Fruit fly (Drosophila melanogaster) whole organism, pupa: ENCODE measurements around the gene RAF2.

Experiments used
- CG10348 ChIP-seq: fragments of 200-800 bp; sonication (Bioruptor generic); IDR thresholded peaks from 2 replicates; pipeline ENCODE4 v1.3.6; 2022; ENCODE audit warnings: missing biosample characterization, missing genetic modification characterization
- CG12605 ChIP-seq: fragments of 200-800 bp; sonication (Bioruptor generic); IDR thresholded peaks from 2 replicates; pipeline ENCODE4 v1.3.6; 2022; ENCODE audit warnings: missing biosample characterization, missing genetic modification characterization
- CG13204 ChIP-seq: fragments of 200-800 bp; sonication (Bioruptor generic); optimal IDR thresholded peaks from 2 replicates; lab custom pipeline; 2018; ENCODE audit warnings: missing biosample characterization, mild to moderate bottlenecking, missing genetic modification characterization, moderate library complexity
- CG14655 ChIP-seq: fragments of 200-800 bp; sonication (Bioruptor generic); optimal IDR thresholded peaks from 3 replicates; lab custom pipeline; 2017; ENCODE audit warnings: mild to moderate bottlenecking, missing biosample characterization, missing genetic modification reagents, missing genetic modification characterization
- CG15710 ChIP-seq: fragments of 200-800 bp; sonication (Bioruptor generic); optimal IDR thresholded peaks from 2 replicates; lab custom pipeline; 2018; ENCODE audit warnings: missing biosample characterization, mild to moderate bottlenecking, missing genetic modification characterization, moderate library complexity
- CG17806 ChIP-seq: fragments of 200-800 bp; sonication (Bioruptor generic); optimal IDR thresholded peaks from 2 replicates; lab custom pipeline; 2018; ENCODE audit warnings: missing biosample characterization, mild to moderate bottlenecking, missing genetic modification characterization, moderate library complexity
- CG32121 ChIP-seq: fragments of 200-800 bp; sonication (Bioruptor generic); IDR thresholded peaks from 2 replicates; pipeline ENCODE4 v1.3.6; 2022; ENCODE audit warnings: missing biosample characterization, missing genetic modification characterization
- CG34367 ChIP-seq: fragments of 200-800 bp; sonication (Bioruptor generic); optimal IDR thresholded peaks from 2 replicates; lab custom pipeline; 2018; ENCODE audit warnings: missing biosample characterization, mild to moderate bottlenecking, missing genetic modification characterization
- CG4496 ChIP-seq: fragments of 200-800 bp; sonication (Bioruptor generic); IDR thresholded peaks from 3 replicates; pipeline ENCODE4 v1.3.6; 2022; ENCODE audit warnings: missing biosample characterization, missing genetic modification characterization
- CG8159 ChIP-seq: fragments of 200-800 bp; sonication (Bioruptor generic); optimal IDR thresholded peaks from 3 replicates; lab custom pipeline; 2018; ENCODE audit warnings: missing biosample characterization, mild to moderate bottlenecking, missing genetic modification characterization, moderate library complexity
- CG8301 ChIP-seq: fragments of 200-800 bp; sonication (Bioruptor generic); optimal IDR thresholded peaks from 2 replicates; lab custom pipeline; 2018; ENCODE audit warnings: missing biosample characterization, mild to moderate bottlenecking, missing genetic modification characterization
- CG9948 ChIP-seq: fragments of 200-800 bp; sonication (Bioruptor generic); optimal IDR thresholded peaks from 2 replicates; lab custom pipeline; 2018; ENCODE audit warnings: missing biosample characterization, mild to moderate bottlenecking, missing genetic modification characterization, moderate library complexity
- D1 ChIP-seq: fragments of 200-800 bp; sonication (Bioruptor generic); optimal IDR thresholded peaks from 2 replicates; lab custom pipeline; 2018; ENCODE audit warnings: missing biosample characterization, mild to moderate bottlenecking, missing genetic modification characterization, moderate library complexity
- EcR ChIP-seq: fragments of 200-800 bp; sonication (Bioruptor generic); optimal IDR thresholded peaks from 3 replicates; lab custom pipeline; 2019; ENCODE audit warnings: missing biosample characterization, missing genetic modification characterization, mild to moderate bottlenecking, moderate library complexity, missing genetic modification reagents
- Ets98B ChIP-seq: fragments of 200-800 bp; sonication (Bioruptor generic); IDR thresholded peaks from 2 replicates; pipeline ENCODE4 v1.3.6; 2022; ENCODE audit warnings: missing biosample characterization, missing genetic modification characterization
- Pif1A ChIP-seq: fragments of 200-800 bp; sonication (Bioruptor generic); optimal IDR thresholded peaks from 3 replicates; lab custom pipeline; 2016; ENCODE audit warnings: missing biosample characterization, missing genetic modification characterization
- Pif1B ChIP-seq: fragments of 200-800 bp; sonication (Bioruptor generic); optimal IDR thresholded peaks from 3 replicates; lab custom pipeline; 2016; ENCODE audit warnings: missing biosample characterization, missing genetic modification characterization
- Snoo ChIP-seq: fragments of 200-800 bp; sonication (Bioruptor generic); optimal IDR thresholded peaks from 3 replicates; lab custom pipeline; 2017; ENCODE audit warnings: missing biosample characterization, mild to moderate bottlenecking, missing genetic modification characterization, inconsistent platforms
- fd96Ca ChIP-seq: fragments of 200-800 bp; sonication (Bioruptor generic); IDR thresholded peaks from 3 replicates; pipeline ENCODE4 v1.3.6; 2022; ENCODE audit warnings: missing biosample characterization, missing genetic modification characterization
- gl ChIP-seq: fragments of 200-800 bp; sonication (Bioruptor generic); optimal IDR thresholded peaks from 2 replicates; lab custom pipeline; 2018; ENCODE audit warnings: missing biosample characterization, mild to moderate bottlenecking, missing genetic modification characterization
- rn ChIP-seq: fragments of 200-800 bp; sonication (Bioruptor generic); IDR thresholded peaks from 2 replicates; pipeline ENCODE4 v1.3.6; 2022; ENCODE audit warnings: missing biosample characterization, missing genetic modification characterization

The RAF2 gene

dm6 chr3L:16407815-16408608, 21.9 kb downstream of the RAF2 start:
- TF ChIP-seq gl (tag; lab: Kevin White, UChicago) (no peak), EcR (GFP tag; lab: Kevin White, UChicago) (no peak), CG17806 (tag; lab: Kevin White, UChicago) (no peak), CG13204 (GFP tag; lab: Kevin White, UChicago) (no peak), CG15710 (tag; lab: Kevin White, UChicago) (no peak), CG8301 (tag; lab: Kevin White, UChicago) (no peak), CG32121 (GFP tag; lab: Robert Waterston, UW) (no peak), Pif1B (GFP tag; lab: Kevin White, UChicago) (no peak), Ets98B (GFP tag; lab: Robert Waterston, UW) (no peak; the same call in 1 of the 2 replicates), CG10348 (GFP tag; lab: Robert Waterston, UW) (no peak), CG4496 (GFP tag; lab: Robert Waterston, UW) (no peak), CG14655 (GFP tag; lab: Kevin White, UChicago) (no peak), CG9948 (tag; lab: Kevin White, UChicago) (no peak), rn (GFP tag; lab: Robert Waterston, UW) (no peak), CG34367 (tag; lab: Kevin White, UChicago) (no peak), CG12605 (GFP tag; lab: Robert Waterston, UW) (no peak), Snoo (tag; lab: Kevin White, UChicago) (no peak), Pif1A (GFP tag; lab: Kevin White, UChicago) (no peak)

- TF ChIP-seq CG8159 (tag; lab: Kevin White, UChicago), result peak; percentile 77
- TF ChIP-seq D1 (tag; lab: Kevin White, UChicago), result no peak
- TF ChIP-seq fd96Ca (GFP tag; lab: Robert Waterston, UW), result peak; percentile 73
- TF ChIP-seq Snoo (tag; lab: Kevin White, UChicago), result peak; percentile 46
- TF ChIP-seq CG14655 (GFP tag; lab: Kevin White, UChicago), result peak; percentile 59
- peak; percentile 43 for TF ChIP-seq CG13204 (GFP tag; lab: Kevin White, UChicago)
- 0 out of 2 replicates have a peak, but pooled peaks have one; percentile 51 for TF ChIP-seq Ets98B (GFP tag; lab: Robert Waterston, UW)
- TF ChIP-seq EcR (GFP tag; lab: Kevin White, UChicago), result peak; percentile 42
- peak; percentile 13 for TF ChIP-seq CG9948 (tag; lab: Kevin White, UChicago)
- no peak for TF ChIP-seq CG10348 (GFP tag; lab: Robert Waterston, UW)
- TF ChIP-seq CG4496 (GFP tag; lab: Robert Waterston, UW), result peak; percentile 74; the same call in 2 of the 3 replicates
- peak; percentile 33; the same call in 1 of the 2 replicates for TF ChIP-seq CG12605 (GFP tag; lab: Robert Waterston, UW)
- peak; percentile 23; the same call in 1 of the 2 replicates for TF ChIP-seq rn (GFP tag; lab: Robert Waterston, UW)
- no peak; the same call in 1 of the 2 replicates for TF ChIP-seq CG32121 (GFP tag; lab: Robert Waterston, UW)
- peak; percentile 44 for TF ChIP-seq Pif1A (GFP tag; lab: Kevin White, UChicago)
- TF ChIP-seq Pif1B (GFP tag; lab: Kevin White, UChicago), result peak; percentile 54
- TF ChIP-seq CG8301 (tag; lab: Kevin White, UChicago), result peak; percentile 64
- peak; percentile 20 for TF ChIP-seq CG34367 (tag; lab: Kevin White, UChicago)
- peak; percentile 47 for TF ChIP-seq CG15710 (tag; lab: Kevin White, UChicago)
- peak; percentile 53 for TF ChIP-seq gl (tag; lab: Kevin White, UChicago)
- TF ChIP-seq CG17806 (tag; lab: Kevin White, UChicago), result peak; percentile 49
These were observed 22.7 kb downstream of the RAF2 start for dm6 chr3L:16408609-16409439.

dm6 chr3L:16409440-16410233, 23.5 kb downstream of the RAF2 start:
- TF ChIP-seq EcR (GFP tag; lab: Kevin White, UChicago) (peak; percentile 90), Pif1B (GFP tag; lab: Kevin White, UChicago) (no peak), D1 (tag; lab: Kevin White, UChicago) (peak; percentile 18)

- TF ChIP-seq CG9948 (tag; lab: Kevin White, UChicago), result peak; percentile 72
- TF ChIP-seq rn (GFP tag; lab: Robert Waterston, UW), result peak; percentile 45; the same call in 1 of the 2 replicates
- peak; percentile 81 for TF ChIP-seq CG8301 (tag; lab: Kevin White, UChicago)
- TF ChIP-seq fd96Ca (GFP tag; lab: Robert Waterston, UW), result peak; percentile 81; the same call in 2 of the 3 replicates
- TF ChIP-seq Pif1A (GFP tag; lab: Kevin White, UChicago), result peak; percentile 94
- peak; percentile 80 for TF ChIP-seq CG34367 (tag; lab: Kevin White, UChicago)
- peak; percentile 83 for TF ChIP-seq CG8159 (tag; lab: Kevin White, UChicago)
- peak; percentile 88 for TF ChIP-seq CG17806 (tag; lab: Kevin White, UChicago)
- TF ChIP-seq CG15710 (tag; lab: Kevin White, UChicago), result peak; percentile 85
- peak; percentile 78 for TF ChIP-seq EcR (GFP tag; lab: Kevin White, UChicago)
- TF ChIP-seq Snoo (tag; lab: Kevin White, UChicago), result peak; percentile 75
- TF ChIP-seq CG14655 (GFP tag; lab: Kevin White, UChicago), result peak; percentile 87
- peak; percentile 75 for TF ChIP-seq gl (tag; lab: Kevin White, UChicago)
- TF ChIP-seq Pif1B (GFP tag; lab: Kevin White, UChicago), result peak; percentile 89
- peak; percentile 86 for TF ChIP-seq Ets98B (GFP tag; lab: Robert Waterston, UW)
- peak; percentile 64 for TF ChIP-seq CG32121 (GFP tag; lab: Robert Waterston, UW)
- TF ChIP-seq D1 (tag; lab: Kevin White, UChicago), result no peak
- 0 out of 2 replicates have a peak, but pooled peaks have one; percentile 16 for TF ChIP-seq CG10348 (GFP tag; lab: Robert Waterston, UW)
- TF ChIP-seq CG4496 (GFP tag; lab: Robert Waterston, UW), result peak; percentile 84
- peak; percentile 68 for TF ChIP-seq CG13204 (GFP tag; lab: Kevin White, UChicago)
- 0 out of 2 replicates have a peak, but pooled peaks have one; percentile 43 for TF ChIP-seq CG12605 (GFP tag; lab: Robert Waterston, UW)
These were observed 24.4 kb downstream of the RAF2 start for dm6 chr3L:16410234-16411119.
